Worm (Caenorhabditis elegans) whole organism, L4 larva: Measurements from ENCODE around the gene Y43F8B.12.

ENCODE experiments used
- F49E8.2 ChIP-seq: sonication (generic microtip); optimal IDR thresholded peaks from 2 replicates; lab custom pipeline; 2016; ENCODE audit warnings: missing compliant biosample characterization, mild to moderate bottlenecking, missing genetic modification characterization, borderline replicate concordance
- ama-1 ChIP-seq: fragments of 150-350 bp; optimal IDR thresholded peaks from 2 replicates; lab custom pipeline; 2014; ENCODE audit warnings: inconsistent platforms, mixed read lengths
- dmd-6 ChIP-seq: fragments of 200-800 bp; sonication (Bioruptor generic); IDR thresholded peaks from 2 replicates; pipeline ENCODE4 v1.3.6; 2022; ENCODE audit warnings: missing genetic modification reagents, missing genetic modification characterization, missing compliant biosample characterization
- fos-1 ChIP-seq: fragments of 150-350 bp; optimal IDR thresholded peaks from 2 replicates; lab custom pipeline; 2014; ENCODE audit warnings: missing biosample characterization, missing genetic modification characterization
- lin-29 ChIP-seq: fragments of 200-800 bp; sonication (Bioruptor generic); IDR thresholded peaks from 2 replicates; pipeline ENCODE4 v1.3.6; 2022; ENCODE audit warnings: missing genetic modification reagents, missing genetic modification characterization, missing compliant biosample characterization
- madf-5 ChIP-seq, 2 experiments: fragments of 200-800 bp; sonication (Bioruptor generic); IDR thresholded peaks; 2 replicates each; pipeline ENCODE4 v1.3.6; 2022; ENCODE audit warnings: missing compliant biosample characterization in 2 of 2, missing genetic modification characterization in 2 of 2
- mep-1 ChIP-seq: fragments of 150-350 bp; sonication (generic microtip); optimal IDR thresholded peaks from 3 replicates; lab custom pipeline; 2014; ENCODE audit warnings: missing biosample characterization, missing genetic modification characterization
- nhr-11 ChIP-seq: fragments of 150-350 bp; optimal IDR thresholded peaks from 2 replicates; lab custom pipeline; 2014; ENCODE audit warnings: missing biosample characterization, missing genetic modification characterization
- nhr-237 ChIP-seq: sonication (generic microtip); optimal IDR thresholded peaks from 2 replicates; lab custom pipeline; 2017; ENCODE audit warnings: missing biosample characterization, missing genetic modification characterization
- nhr-48 ChIP-seq: sonication (generic microtip); optimal IDR thresholded peaks from 2 replicates; lab custom pipeline; 2016; ENCODE audit warnings: mild to moderate bottlenecking, missing genetic modification characterization, missing compliant biosample characterization
- saeg-2 ChIP-seq: fragments of 200-800 bp; sonication (Bioruptor generic); IDR thresholded peaks from 2 replicates; pipeline ENCODE4 v1.3.6; 2022; ENCODE audit warnings: missing genetic modification reagents, missing genetic modification characterization, missing compliant biosample characterization

DNA sequence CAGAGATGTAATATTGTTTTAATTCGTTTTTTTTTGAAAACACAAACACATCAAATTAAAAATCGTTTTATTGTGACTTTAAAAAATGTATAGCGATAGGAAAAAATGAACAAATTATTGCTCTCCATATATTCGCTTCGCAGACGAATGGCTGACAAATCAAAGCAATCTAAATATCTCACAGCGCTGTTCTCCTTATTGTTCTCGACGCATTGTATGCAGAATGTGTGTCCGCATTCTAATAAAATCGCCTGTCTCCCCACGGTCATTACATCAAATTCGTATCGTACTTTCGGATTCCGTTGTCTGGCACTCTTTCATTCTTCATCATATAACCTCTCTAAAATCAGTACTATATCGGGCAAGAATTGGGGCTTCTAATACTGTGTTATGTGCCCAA is 9.7 kb downstream of the Y43F8B.12 start, which contains the start of gene Y43F8B.9:
- TF ChIP-seq ama-1 (lab: Kevin White, UChicago) (no peak), saeg-2 (no peak), mep-1 (tag; lab: Kevin White, UChicago) (no peak), nhr-11 (tag; lab: Kevin White, UChicago) (no peak), nhr-237 (tag; lab: Kevin White, UChicago) (no peak), madf-5 (GFP tag; IDR thresholded peaks at IDR 0.05; lab: Robert Waterston, UW) (no peak), F49E8.2 (no peak), lin-29 (GFP tag; lab: Robert Waterston, UW) (no peak), dmd-6 (GFP tag; lab: Robert Waterston, UW) (no peak), fos-1 (tag; lab: Kevin White, UChicago) (no peak), nhr-48 (tag; lab: Kevin White, UChicago) (no peak)
